Fruit fly (Drosophila melanogaster) whole organism, embryonic: Measurements from ENCODE around the gene CG9328.
A peak's percentile ranks its signal among the peaks of the same experiment; 100 is the strongest.

Experiments
- Abd-B ChIP-seq: fragments of 200-800 bp; sonication (Bioruptor generic); optimal IDR thresholded peaks from 2 replicates; lab custom pipeline; 2018; ENCODE audit warnings: missing biosample characterization, mild to moderate bottlenecking, missing genetic modification characterization, moderate library complexity
- Adf1 ChIP-seq: fragments of 200-800 bp; sonication (Bioruptor generic); IDR thresholded peaks from 2 replicates; pipeline ENCODE4 v1.3.6; 2022; ENCODE audit warnings: missing biosample characterization, missing genetic modification characterization
- CG11093 ChIP-seq: fragments of 200-800 bp; sonication (Bioruptor generic); IDR thresholded peaks from 3 replicates; pipeline ENCODE4 v1.3.6; 2022; ENCODE audit warnings: missing biosample characterization, missing genetic modification characterization
- CG11695 ChIP-seq: fragments of 200-800 bp; sonication (Bioruptor generic); IDR thresholded peaks from 3 replicates; pipeline ENCODE4 v1.3.6; 2022; ENCODE audit warnings: missing biosample characterization, missing genetic modification characterization
- CG11723 ChIP-seq: fragments of 200-800 bp; sonication (Bioruptor generic); optimal IDR thresholded peaks from 2 replicates; lab custom pipeline; 2017; ENCODE audit warnings: missing biosample characterization, mild to moderate bottlenecking, missing genetic modification characterization
- CG12744 ChIP-seq: fragments of 200-800 bp; sonication (Bioruptor generic); optimal IDR thresholded peaks from 2 replicates; lab custom pipeline; 2016; ENCODE audit warnings: missing biosample characterization, missing genetic modification characterization
- CG12769 ChIP-seq: fragments of 200-800 bp; sonication (Bioruptor generic); optimal IDR thresholded peaks from 2 replicates; lab custom pipeline; 2019; ENCODE audit warnings: missing biosample characterization, mild to moderate bottlenecking, missing genetic modification characterization, moderate library complexity
- CG13123 ChIP-seq: fragments of 200-800 bp; sonication (Bioruptor generic); optimal IDR thresholded peaks from 2 replicates; lab custom pipeline; 2016; ENCODE audit warnings: missing biosample characterization, missing genetic modification characterization
- CG15601 ChIP-seq: fragments of 200-800 bp; sonication (Bioruptor generic); optimal IDR thresholded peaks from 3 replicates; lab custom pipeline; 2019; ENCODE audit warnings: missing biosample characterization, mild to moderate bottlenecking, missing genetic modification characterization, moderate library complexity
- CG16813 ChIP-seq: fragments of 200-800 bp; sonication (Bioruptor generic); IDR thresholded peaks from 3 replicates; pipeline ENCODE4 v1.3.6; 2022; ENCODE audit warnings: missing biosample characterization, missing genetic modification characterization; ENCODE audit not compliant: partially characterized antibody
- CG18619 ChIP-seq: fragments of 200-800 bp; sonication (Bioruptor generic); optimal IDR thresholded peaks from 3 replicates; lab custom pipeline; 2017; ENCODE audit warnings: missing biosample characterization, mild to moderate bottlenecking, missing genetic modification characterization
- CG18764 ChIP-seq: fragments of 200-800 bp; sonication (Bioruptor generic); optimal IDR thresholded peaks from 3 replicates; lab custom pipeline; 2016; ENCODE audit warnings: missing biosample characterization, missing genetic modification characterization
- CG31365 ChIP-seq: fragments of 200-800 bp; sonication (Bioruptor generic); optimal IDR thresholded peaks from 2 replicates; lab custom pipeline; 2018; ENCODE audit warnings: missing biosample characterization, mild to moderate bottlenecking, missing genetic modification characterization
- CG3163 ChIP-seq: fragments of 200-800 bp; sonication (Bioruptor generic); optimal IDR thresholded peaks from 3 replicates; lab custom pipeline; 2016; ENCODE audit warnings: missing biosample characterization, missing genetic modification characterization
- CG4360 ChIP-seq: fragments of 200-800 bp; sonication (Bioruptor generic); IDR thresholded peaks from 2 replicates; pipeline ENCODE4 v1.3.6; 2022; ENCODE audit warnings: missing biosample characterization, missing genetic modification characterization
- CG4424 ChIP-seq: fragments of 200-800 bp; sonication (Bioruptor generic); optimal IDR thresholded peaks from 3 replicates; lab custom pipeline; 2016; ENCODE audit warnings: missing biosample characterization, missing genetic modification characterization
- CG4820 ChIP-seq: fragments of 200-800 bp; sonication (Bioruptor generic); optimal IDR thresholded peaks from 3 replicates; lab custom pipeline; 2016; ENCODE audit warnings: missing biosample characterization, missing genetic modification characterization
- CG6854 ChIP-seq: fragments of 200-800 bp; sonication (Bioruptor generic); optimal IDR thresholded peaks from 3 replicates; lab custom pipeline; 2017; ENCODE audit warnings: missing biosample characterization, mild to moderate bottlenecking, missing genetic modification characterization
- CG7271 ChIP-seq: fragments of 200-800 bp; sonication (Bioruptor generic); optimal IDR thresholded peaks from 2 replicates; lab custom pipeline; 2018; ENCODE audit warnings: missing biosample characterization, mild to moderate bottlenecking, missing genetic modification characterization, moderate library complexity
- CG7786 ChIP-seq: fragments of 200-800 bp; sonication (Bioruptor generic); optimal IDR thresholded peaks from 2 replicates; lab custom pipeline; 2016; ENCODE audit warnings: missing biosample characterization, missing genetic modification characterization
- CG8765 ChIP-seq: fragments of 200-800 bp; sonication (Bioruptor generic); IDR thresholded peaks from 2 replicates; pipeline ENCODE4 v1.3.6; 2022; ENCODE audit warnings: missing biosample characterization, missing genetic modification characterization
- CG8944 ChIP-seq: fragments of 200-800 bp; sonication (Bioruptor generic); optimal IDR thresholded peaks from 3 replicates; lab custom pipeline; 2016; ENCODE audit warnings: missing biosample characterization, missing genetic modification characterization
- CG9932 ChIP-seq: fragments of 200-800 bp; sonication (Bioruptor generic); IDR thresholded peaks from 2 replicates; pipeline ENCODE4 v1.3.6; 2022; ENCODE audit warnings: missing biosample characterization, missing genetic modification characterization
- D ChIP-seq, 2 experiments: fragments of 200-800 bp in 1 of 2; fragments of >200 bp in 1 of 2; sonication (Bioruptor generic) in 1 of 2; optimal IDR thresholded peaks; 2 replicates in 1 of 2; 3 replicates in 1 of 2; lab custom pipeline; 2017; ENCODE audit warnings: mild to moderate bottlenecking in 1 of 2, missing biosample characterization in 1 of 2, missing genetic modification characterization in 1 of 2, missing genetic modification reagents in 1 of 2
- D19B ChIP-seq: fragments of 200-800 bp; sonication (Bioruptor generic); optimal IDR thresholded peaks from 2 replicates; lab custom pipeline; 2017; ENCODE audit warnings: missing biosample characterization, mild to moderate bottlenecking, missing genetic modification characterization
- Dip3 ChIP-seq: fragments of 200-800 bp; sonication (Bioruptor generic); optimal IDR thresholded peaks from 3 replicates; lab custom pipeline; 2016; ENCODE audit warnings: missing biosample characterization, missing genetic modification characterization
- H2.0 ChIP-seq: fragments of 200-800 bp; sonication (Bioruptor generic); IDR thresholded peaks from 2 replicates; pipeline ENCODE4 v1.3.6; 2022; ENCODE audit warnings: missing biosample characterization, missing genetic modification characterization
- HLH4C ChIP-seq: fragments of 200-800 bp; sonication (Bioruptor generic); IDR thresholded peaks from 3 replicates; pipeline ENCODE4 v1.3.6; 2022; ENCODE audit warnings: missing biosample characterization, missing genetic modification characterization; ENCODE audit not compliant: partially characterized antibody
- HLHmδ ChIP-seq: fragments of 200-800 bp; sonication (Bioruptor generic); optimal IDR thresholded peaks from 2 replicates; lab custom pipeline; 2018; ENCODE audit warnings: missing biosample characterization, mild to moderate bottlenecking, missing genetic modification characterization, moderate library complexity
- Hr3 ChIP-seq: fragments of 200-800 bp; sonication (Bioruptor generic); optimal IDR thresholded peaks from 3 replicates; lab custom pipeline; 2016; ENCODE audit warnings: missing biosample characterization, missing genetic modification characterization
- Lim3 ChIP-seq: fragments of 200-800 bp; sonication (Bioruptor generic); IDR thresholded peaks from 2 replicates; pipeline ENCODE4 v1.3.6; 2022; ENCODE audit warnings: missing biosample characterization, missing genetic modification characterization
- MBD-R2 ChIP-seq: fragments of 200-800 bp; sonication (Bioruptor generic); IDR thresholded peaks from 2 replicates; pipeline ENCODE4 v1.3.6; 2022; ENCODE audit warnings: missing biosample characterization, missing genetic modification characterization
- Myb ChIP-seq: fragments of 200-800 bp; sonication (Bioruptor generic); optimal IDR thresholded peaks from 2 replicates; lab custom pipeline; 2016; ENCODE audit warnings: missing biosample characterization, missing genetic modification characterization
- NC2α ChIP-seq: fragments of 200-800 bp; sonication (Bioruptor generic); optimal IDR thresholded peaks from 2 replicates; lab custom pipeline; 2016; ENCODE audit warnings: missing biosample characterization, missing genetic modification characterization
- Oli ChIP-seq: fragments of 200-800 bp; sonication (Bioruptor generic); optimal IDR thresholded peaks from 2 replicates; lab custom pipeline; 2018; ENCODE audit warnings: missing biosample characterization, mild to moderate bottlenecking, missing genetic modification characterization, moderate library complexity
- Ptx1 ChIP-seq: fragments of 200-800 bp; sonication (Bioruptor generic); IDR thresholded peaks from 2 replicates; pipeline ENCODE4 v1.3.6; 2022; ENCODE audit warnings: missing biosample characterization, missing genetic modification characterization
- abd-A ChIP-seq: fragments of 200-800 bp; sonication (Bioruptor generic); optimal IDR thresholded peaks from 3 replicates; lab custom pipeline; 2019; ENCODE audit warnings: missing biosample characterization, mild to moderate bottlenecking, missing genetic modification characterization, moderate library complexity
- bcd ChIP-seq: fragments of 200-800 bp; sonication (Bioruptor generic); optimal IDR thresholded peaks from 2 replicates; lab custom pipeline; 2017; ENCODE audit warnings: missing biosample characterization, mild to moderate bottlenecking, missing genetic modification characterization
- emc ChIP-seq: fragments of 200-800 bp; sonication (Bioruptor generic); optimal IDR thresholded peaks from 2 replicates; lab custom pipeline; 2016; ENCODE audit warnings: missing biosample characterization, missing genetic modification characterization
- her ChIP-seq: fragments of 200-800 bp; sonication (Bioruptor generic); optimal IDR thresholded peaks from 2 replicates; lab custom pipeline; 2016; ENCODE audit warnings: missing biosample characterization, missing genetic modification characterization
- lab ChIP-seq: fragments of 200-800 bp; sonication (Bioruptor generic); optimal IDR thresholded peaks from 3 replicates; lab custom pipeline; 2017; ENCODE audit warnings: missing biosample characterization, missing genetic modification characterization, mild to moderate bottlenecking, moderate library complexity, missing genetic modification reagents
- luna ChIP-seq: fragments of 200-800 bp; sonication (Bioruptor generic); optimal IDR thresholded peaks from 2 replicates; lab custom pipeline; 2016; ENCODE audit warnings: missing biosample characterization, missing genetic modification characterization
- nerfin-1 ChIP-seq: fragments of 200-800 bp; sonication (Bioruptor generic); optimal IDR thresholded peaks from 3 replicates; lab custom pipeline; 2019; ENCODE audit warnings: missing biosample characterization, mild to moderate bottlenecking, missing genetic modification characterization, moderate library complexity
- p53 ChIP-seq: fragments of 200-800 bp; sonication (Bioruptor generic); optimal IDR thresholded peaks from 2 replicates; lab custom pipeline; 2016; ENCODE audit warnings: missing biosample characterization, missing genetic modification characterization
- phol ChIP-seq: fragments of 200-800 bp; sonication (Bioruptor generic); optimal IDR thresholded peaks from 3 replicates; lab custom pipeline; 2018; ENCODE audit warnings: missing biosample characterization, mild to moderate bottlenecking, missing genetic modification characterization, moderate library complexity
- pros ChIP-seq: fragments of 200-800 bp; sonication (Bioruptor generic); optimal IDR thresholded peaks from 3 replicates; lab custom pipeline; 2019; ENCODE audit warnings: missing biosample characterization, mild to moderate bottlenecking, missing genetic modification characterization, moderate library complexity
- scrt ChIP-seq: fragments of 200-800 bp; sonication (Bioruptor generic); optimal IDR thresholded peaks from 2 replicates; lab custom pipeline; 2018; ENCODE audit warnings: missing biosample characterization, mild to moderate bottlenecking, missing genetic modification characterization, moderate library complexity
- sim ChIP-seq: fragments of 200-800 bp; sonication (Bioruptor generic); IDR thresholded peaks from 2 replicates; pipeline ENCODE4 v1.3.6; 2022; ENCODE audit warnings: missing biosample characterization, missing genetic modification characterization
- tll ChIP-seq, 2 experiments: fragments of 200-800 bp in 1 of 2; fragments of >200 bp in 1 of 2; sonication (Bioruptor generic) in 1 of 2; optimal IDR thresholded peaks; 2 replicates each; lab custom pipeline; 2017 to 2019; ENCODE audit warnings: missing biosample characterization in 2 of 2, missing genetic modification characterization in 2 of 2, mild to moderate bottlenecking in 1 of 2, moderate library complexity in 1 of 2
- zen ChIP-seq: fragments of 200-800 bp; sonication (Bioruptor generic); optimal IDR thresholded peaks from 3 replicates; lab custom pipeline; 2018; ENCODE audit warnings: missing biosample characterization, mild to moderate bottlenecking, missing genetic modification characterization, moderate library complexity

The CG9328 gene

DNA sequence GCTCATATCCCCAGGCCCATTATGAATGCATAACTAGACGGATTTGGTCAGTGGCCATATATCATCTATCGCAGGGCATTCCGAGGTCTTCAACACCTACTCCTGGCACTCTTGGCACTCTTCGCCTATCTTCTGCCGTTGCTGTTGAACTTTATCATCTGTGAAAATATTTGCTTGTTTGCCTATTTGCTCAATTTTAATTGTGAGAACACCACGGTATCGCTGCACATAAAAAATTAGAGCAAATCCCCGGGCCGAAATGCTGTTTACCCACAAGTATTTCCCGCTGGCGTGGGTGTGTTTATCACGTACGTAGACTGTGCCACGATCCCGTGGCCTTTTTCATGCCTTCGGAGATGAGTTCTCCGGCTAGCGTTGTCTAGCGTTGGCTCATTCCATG is 16.7 kb upstream of the CG9328 start (continued):
- TF ChIP-seq Hr3 (GFP tag; lab: Kevin White, UChicago) (no peak), CG12769 (peak; percentile 86), CG11695 (GFP tag; lab: Robert Waterston, UW) (no peak), Lim3 (GFP tag; lab: Robert Waterston, UW) (no peak), bcd (GFP tag; lab: Kevin White, UChicago) (peak; percentile 56), HLHmδ (peak; percentile 64), sim (peak; percentile 50; the same call in 1 of the 2 replicates), CG12744 (GFP tag; lab: Kevin White, UChicago) (no peak), HLH4C (GFP tag; lab: Robert Waterston, UW) (no peak), lab (GFP tag; lab: Kevin White, UChicago) (peak; percentile 86), phol (tag; lab: Kevin White, UChicago) (peak; percentile 0), NC2α (GFP tag; lab: Kevin White, UChicago) (peak; percentile 43), CG7786 (GFP tag; lab: Kevin White, UChicago) (peak; percentile 28), CG11723 (peak; percentile 66), luna (GFP tag; lab: Kevin White, UChicago) (no peak), Ptx1 (peak; percentile 30; the same call in 1 of the 2 replicates), D (optimal IDR thresholded peaks at IDR 0.05; lab: Kevin White, UChicago) (no peak), D (GFP tag; optimal IDR thresholded peaks at IDR 0.05; lab: Kevin White, UChicago) (peak; percentile 61), CG9932 (no peak), CG15601 (peak; percentile 68), CG4424 (GFP tag; lab: Kevin White, UChicago) (peak; percentile 20), CG13123 (GFP tag; lab: Kevin White, UChicago) (peak; percentile 56), Myb (GFP tag; lab: Kevin White, UChicago) (peak; percentile 4), CG18764 (GFP tag; lab: Kevin White, UChicago) (peak; percentile 53), emc (GFP tag; lab: Kevin White, UChicago) (no peak), scrt (peak; percentile 76), zen (peak; percentile 67), her (peak; percentile 50), CG7271 (tag; lab: Kevin White, UChicago) (peak; percentile 5), p53 (peak; percentile 31), abd-A (peak; percentile 28), MBD-R2 (GFP tag; lab: Robert Waterston, UW) (peak; percentile 20; the same call in 1 of the 2 replicates), Oli (peak; percentile 28), CG8944 (no peak), CG4820 (GFP tag; lab: Kevin White, UChicago) (no peak), CG11093 (no peak), Dip3 (GFP tag; lab: Kevin White, UChicago) (peak; percentile 11), CG6854 (peak; percentile 17), pros (GFP tag; lab: Kevin White, UChicago) (no peak), H2.0 (GFP tag; lab: Robert Waterston, UW) (no peak), Adf1 (no peak), tll (GFP tag; optimal IDR thresholded peaks at IDR 0.05; lab: Kevin White, UChicago) (peak in 1 of 2 experiments; percentile 88), CG3163 (GFP tag; lab: Kevin White, UChicago) (no peak), CG18619 (GFP tag; lab: Kevin White, UChicago) (peak; percentile 77), D19B (GFP tag; lab: Kevin White, UChicago) (peak; percentile 40), nerfin-1 (tag; lab: Kevin White, UChicago) (peak; percentile 51), CG4360 (GFP tag; lab: Robert Waterston, UW) (peak; percentile 53; the same call in 1 of the 2 replicates), CG8765 (no peak), Abd-B (no peak), CG16813 (GFP tag; lab: Robert Waterston, UW) (no peak), CG31365 (tag; lab: Kevin White, UChicago) (peak; percentile 58)
